Fruit fly (Drosophila melanogaster) whole organism, embryonic: ENCODE data around the gene Polr2I.

Source experiments
- Atf-2 ChIP-seq: fragments of 200-800 bp; sonication (Bioruptor generic); optimal IDR thresholded peaks from 2 replicates; lab custom pipeline; 2016; ENCODE audit warnings: missing biosample characterization, missing genetic modification characterization
- B-H1 ChIP-seq: fragments of 200-800 bp; sonication (Bioruptor generic); IDR thresholded peaks from 3 replicates; pipeline ENCODE4 v1.3.6; 2022; ENCODE audit warnings: missing biosample characterization, missing genetic modification characterization
- CG10274 ChIP-seq: fragments of 200-800 bp; sonication (Bioruptor generic); optimal IDR thresholded peaks from 3 replicates; lab custom pipeline; 2017; ENCODE audit warnings: missing biosample characterization, mild to moderate bottlenecking, missing genetic modification characterization
- CG10654 ChIP-seq: fragments of 200-800 bp; sonication (Bioruptor generic); optimal IDR thresholded peaks from 2 replicates; lab custom pipeline; 2016; ENCODE audit warnings: missing biosample characterization, missing genetic modification characterization
- CG13424 ChIP-seq: fragments of 200-800 bp; sonication (Bioruptor generic); optimal IDR thresholded peaks from 2 replicates; lab custom pipeline; 2019; ENCODE audit warnings: missing biosample characterization, mild to moderate bottlenecking, missing genetic modification characterization, moderate library complexity
- CG15073 ChIP-seq: fragments of 200-800 bp; sonication (Bioruptor generic); optimal IDR thresholded peaks from 2 replicates; lab custom pipeline; 2016; ENCODE audit warnings: missing biosample characterization, missing genetic modification characterization
- CG17612 ChIP-seq: fragments of 200-800 bp; sonication (Bioruptor generic); IDR thresholded peaks from 2 replicates; pipeline ENCODE4 v1.3.6; 2022; ENCODE audit warnings: missing biosample characterization, missing genetic modification characterization
- CG2116 ChIP-seq: fragments of 200-800 bp; sonication (Bioruptor generic); optimal IDR thresholded peaks from 3 replicates; lab custom pipeline; 2018; ENCODE audit warnings: missing biosample characterization, mild to moderate bottlenecking, missing genetic modification characterization
- CG2875 ChIP-seq: fragments of 200-800 bp; sonication (Bioruptor generic); optimal IDR thresholded peaks from 2 replicates; lab custom pipeline; 2017; ENCODE audit warnings: missing biosample characterization, mild to moderate bottlenecking, missing genetic modification characterization, missing genetic modification reagents
- CG30020 ChIP-seq: fragments of 200-800 bp; optimal IDR thresholded peaks from 2 replicates; lab custom pipeline; 2019; ENCODE audit warnings: missing biosample characterization, mild to moderate bottlenecking, missing genetic modification characterization, moderate library complexity
- CG3163 ChIP-seq: fragments of 200-800 bp; sonication (Bioruptor generic); optimal IDR thresholded peaks from 3 replicates; lab custom pipeline; 2016; ENCODE audit warnings: missing biosample characterization, missing genetic modification characterization
- CG32767 ChIP-seq: fragments of 200-800 bp; sonication (Bioruptor generic); IDR thresholded peaks from 2 replicates; pipeline ENCODE4 v1.3.6; 2022; ENCODE audit warnings: missing biosample characterization, missing genetic modification characterization
- CG4328 ChIP-seq: fragments of 200-800 bp; sonication (Bioruptor generic); optimal IDR thresholded peaks from 3 replicates; lab custom pipeline; 2017; ENCODE audit warnings: missing biosample characterization, missing genetic modification reagents, missing genetic modification characterization
- CG4404 ChIP-seq: fragments of 200-800 bp; sonication (Bioruptor generic); IDR thresholded peaks from 2 replicates; pipeline ENCODE4 v1.3.6; 2022; ENCODE audit warnings: missing biosample characterization, missing genetic modification characterization
- CG6854 ChIP-seq: fragments of 200-800 bp; sonication (Bioruptor generic); optimal IDR thresholded peaks from 3 replicates; lab custom pipeline; 2017; ENCODE audit warnings: missing biosample characterization, mild to moderate bottlenecking, missing genetic modification characterization
- CG8944 ChIP-seq: fragments of 200-800 bp; sonication (Bioruptor generic); optimal IDR thresholded peaks from 3 replicates; lab custom pipeline; 2016; ENCODE audit warnings: missing biosample characterization, missing genetic modification characterization
- Camta ChIP-seq: fragments of 200-800 bp; sonication (Bioruptor generic); optimal IDR thresholded peaks from 2 replicates; lab custom pipeline; 2016; ENCODE audit warnings: missing biosample characterization, missing genetic modification characterization
- CoRest ChIP-seq: fragments of 200-800 bp; sonication (Bioruptor generic); optimal IDR thresholded peaks from 3 replicates; lab custom pipeline; 2018; ENCODE audit warnings: missing biosample characterization, mild to moderate bottlenecking, missing genetic modification characterization, moderate library complexity
- Dbx ChIP-seq: fragments of 200-800 bp; sonication (Bioruptor generic); IDR thresholded peaks from 3 replicates; pipeline ENCODE4 v1.3.6; 2022; ENCODE audit warnings: missing biosample characterization, missing genetic modification characterization
- Ets97D ChIP-seq: fragments of 200-800 bp; sonication (Bioruptor generic); optimal IDR thresholded peaks from 3 replicates; lab custom pipeline; 2016; ENCODE audit warnings: missing biosample characterization, missing genetic modification characterization
- Fer3 ChIP-seq: fragments of 200-800 bp; sonication (Bioruptor generic); optimal IDR thresholded peaks from 2 replicates; lab custom pipeline; 2018; ENCODE audit warnings: missing biosample characterization, mild to moderate bottlenecking, missing genetic modification characterization, moderate library complexity
- Gsc ChIP-seq: fragments of 200-800 bp; sonication (Bioruptor generic); IDR thresholded peaks from 2 replicates; pipeline ENCODE4 v1.3.6; 2022; ENCODE audit warnings: missing biosample characterization, missing genetic modification characterization
- Lpt ChIP-seq: fragments of >200 bp; optimal IDR thresholded peaks from 2 replicates; lab custom pipeline; 2018; ENCODE audit warnings: missing biosample characterization, missing genetic modification characterization
- Med ChIP-seq: fragments of 200-800 bp; sonication (Bioruptor generic); peaks from one replicate; lab custom pipeline; 2016; ENCODE audit warnings: missing biosample characterization, missing genetic modification characterization, mild to moderate bottlenecking, inconsistent platforms, moderate library complexity
- Mrtf ChIP-seq: fragments of 200-800 bp; sonication (Bioruptor generic); IDR thresholded peaks from 3 replicates; pipeline ENCODE4 v1.3.6; 2022; ENCODE audit warnings: missing biosample characterization, missing genetic modification characterization
- Nf-YA ChIP-seq: fragments of 200-800 bp; sonication (Bioruptor generic); IDR thresholded peaks from 2 replicates; pipeline ENCODE4 v1.3.6; 2022; ENCODE audit warnings: missing biosample characterization, missing genetic modification characterization
- Pdp1 ChIP-seq, 2 experiments: fragments of 200-800 bp; sonication (Bioruptor generic); optimal IDR thresholded peaks; 3 replicates each; lab custom pipeline; 2016; ENCODE audit warnings: missing biosample characterization in 2 of 2, missing genetic modification characterization in 2 of 2, mild to moderate bottlenecking in 1 of 2, moderate library complexity in 1 of 2
- Scr ChIP-seq: fragments of 200-800 bp; sonication (Bioruptor generic); IDR thresholded peaks from 2 replicates; pipeline ENCODE4 v1.3.6; 2022; ENCODE audit warnings: missing biosample characterization, missing genetic modification characterization; ENCODE audit not compliant: partially characterized antibody
- Side ChIP-seq: fragments of 200-800 bp; sonication (Bioruptor generic); optimal IDR thresholded peaks from 2 replicates; lab custom pipeline; 2016; ENCODE audit warnings: missing biosample characterization, missing genetic modification characterization
- Taf1 ChIP-seq: fragments of 200-800 bp; sonication (Bioruptor generic); IDR thresholded peaks from 2 replicates; pipeline ENCODE4 v1.3.6; 2022; ENCODE audit warnings: missing biosample characterization, missing genetic modification characterization
- Tbp ChIP-seq: fragments of >200 bp; optimal IDR thresholded peaks from 2 replicates; lab custom pipeline; 2018; ENCODE audit warnings: missing biosample characterization, missing genetic modification characterization
- Xbp1 ChIP-seq: fragments of 200-800 bp; sonication (Bioruptor generic); optimal IDR thresholded peaks from 3 replicates; lab custom pipeline; 2016; ENCODE audit warnings: missing biosample characterization, mild to moderate bottlenecking, missing genetic modification characterization
- YL-1 ChIP-seq: fragments of 200-800 bp; sonication (Bioruptor generic); optimal IDR thresholded peaks from 3 replicates; lab custom pipeline; 2017; ENCODE audit warnings: missing biosample characterization, mild to moderate bottlenecking, missing genetic modification characterization
- amos ChIP-seq: fragments of 200-800 bp; sonication (Bioruptor generic); IDR thresholded peaks from 2 replicates; pipeline ENCODE4 v1.3.6; 2022; ENCODE audit warnings: missing biosample characterization, missing genetic modification characterization; ENCODE audit not compliant: partially characterized antibody
- ara ChIP-seq: fragments of 200-800 bp; sonication (Bioruptor generic); IDR thresholded peaks from 2 replicates; pipeline ENCODE4 v1.3.6; 2022; ENCODE audit warnings: missing biosample characterization, missing genetic modification characterization
- ato ChIP-seq: fragments of 200-800 bp; sonication (Bioruptor generic); IDR thresholded peaks from 2 replicates; pipeline ENCODE4 v1.3.6; 2022; ENCODE audit warnings: missing biosample characterization, missing genetic modification characterization; ENCODE audit not compliant: partially characterized antibody
- az2 ChIP-seq: fragments of 200-800 bp; sonication (Bioruptor generic); optimal IDR thresholded peaks from 3 replicates; lab custom pipeline; 2016; ENCODE audit warnings: missing biosample characterization, missing genetic modification characterization
- chn ChIP-seq: fragments of 200-800 bp; sonication (Bioruptor generic); optimal IDR thresholded peaks from 2 replicates; lab custom pipeline; 2016; ENCODE audit warnings: missing biosample characterization, missing genetic modification characterization
- dimm ChIP-seq: fragments of 200-800 bp; sonication (Bioruptor generic); IDR thresholded peaks from 2 replicates; pipeline ENCODE4 v1.3.6; 2022; ENCODE audit warnings: missing biosample characterization, missing genetic modification characterization
- disco-r ChIP-seq: fragments of 200-800 bp; sonication (Bioruptor generic); optimal IDR thresholded peaks from 2 replicates; lab custom pipeline; 2016; ENCODE audit warnings: missing biosample characterization, missing genetic modification characterization
- esg ChIP-seq: fragments of 200-800 bp; sonication (Bioruptor generic); conservative IDR thresholded peaks from 2 replicates; pipeline ENCODE4 v1.3.6; 2022; ENCODE audit warnings: missing biosample characterization, missing genetic modification characterization
- gcm ChIP-seq: fragments of 200-800 bp; sonication (Bioruptor generic); optimal IDR thresholded peaks from 2 replicates; lab custom pipeline; 2019; ENCODE audit warnings: missing biosample characterization, mild to moderate bottlenecking, missing genetic modification characterization, moderate library complexity
- gem ChIP-seq: fragments of 200-800 bp; sonication (Bioruptor generic); optimal IDR thresholded peaks from 2 replicates; lab custom pipeline; 2019; ENCODE audit warnings: missing biosample characterization, mild to moderate bottlenecking, missing genetic modification characterization, moderate library complexity
- gt ChIP-seq: fragments of 200-800 bp; sonication (Bioruptor generic); IDR thresholded peaks from 2 replicates; pipeline ENCODE4 v1.3.6; 2022; ENCODE audit warnings: missing biosample characterization, missing genetic modification characterization
- nau ChIP-seq: fragments of 200-800 bp; sonication (Bioruptor generic); optimal IDR thresholded peaks from 3 replicates; lab custom pipeline; 2017; ENCODE audit warnings: missing biosample characterization, mild to moderate bottlenecking, missing genetic modification characterization, missing genetic modification reagents
- p53 ChIP-seq: fragments of 200-800 bp; sonication (Bioruptor generic); optimal IDR thresholded peaks from 2 replicates; lab custom pipeline; 2016; ENCODE audit warnings: missing biosample characterization, missing genetic modification characterization
- ranshi ChIP-seq: fragments of 200-800 bp; sonication (Bioruptor generic); IDR thresholded peaks from 2 replicates; pipeline ENCODE4 v1.3.6; 2022; ENCODE audit warnings: missing biosample characterization, missing genetic modification characterization
- ro ChIP-seq: fragments of 200-800 bp; sonication (Bioruptor generic); IDR thresholded peaks from 2 replicates; pipeline ENCODE4 v1.3.6; 2022; ENCODE audit warnings: missing biosample characterization, missing genetic modification characterization
- sens-2 ChIP-seq: fragments of 200-800 bp; sonication (Bioruptor generic); IDR thresholded peaks from 2 replicates; pipeline ENCODE4 v1.3.6; 2022; ENCODE audit warnings: missing biosample characterization, missing genetic modification characterization
- sim ChIP-seq: fragments of 200-800 bp; sonication (Bioruptor generic); IDR thresholded peaks from 2 replicates; pipeline ENCODE4 v1.3.6; 2022; ENCODE audit warnings: missing biosample characterization, missing genetic modification characterization
- sima ChIP-seq: fragments of 200-800 bp; sonication (Bioruptor generic); optimal IDR thresholded peaks from 2 replicates; lab custom pipeline; 2016; ENCODE audit warnings: missing biosample characterization, missing genetic modification characterization
- sug ChIP-seq: fragments of 200-800 bp; optimal IDR thresholded peaks from 2 replicates; lab custom pipeline; 2019; ENCODE audit warnings: missing biosample characterization, mild to moderate bottlenecking, missing genetic modification characterization, moderate library complexity

Polr2I gene

DNA sequence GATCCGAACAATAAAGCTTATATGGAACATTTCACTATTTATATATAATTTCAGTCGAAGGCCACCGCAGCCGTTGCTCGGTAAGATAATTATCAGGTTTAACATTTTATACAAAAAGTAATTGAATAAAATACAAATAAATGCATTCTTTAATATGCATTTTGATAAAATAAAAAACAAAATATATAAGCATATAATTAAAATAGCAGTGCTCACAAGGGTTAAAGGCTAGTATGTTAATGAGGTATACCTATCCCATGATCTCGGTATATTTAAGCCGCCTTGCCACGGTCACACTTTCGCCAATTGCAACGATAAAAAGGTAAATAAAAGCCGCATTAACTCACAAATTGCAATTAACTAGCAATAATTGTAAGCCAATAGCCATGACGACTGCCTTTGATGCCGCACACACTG, at the start of gene Polr2I (continued):
- no peak for TF ChIP-seq chn (GFP tag; lab: Kevin White, UChicago)
- no peak for TF ChIP-seq YL-1 (GFP tag; lab: Kevin White, UChicago)
- TF ChIP-seq CG17612, result no peak
- TF ChIP-seq gem (tag; lab: Kevin White, UChicago), result no peak
- TF ChIP-seq p53 (GFP tag; lab: Kevin White, UChicago), result no peak
- TF ChIP-seq ro (GFP tag; lab: Robert Waterston, UW), result no peak
- no peak for TF ChIP-seq Scr
- no peak for TF ChIP-seq sim (GFP tag; lab: Robert Waterston, UW)
- no peak for TF ChIP-seq Atf-2 (GFP tag; lab: Kevin White, UChicago)
- TF ChIP-seq amos (GFP tag; lab: Robert Waterston, UW), result no peak
- no peak for TF ChIP-seq Lpt (GFP tag; lab: Kevin White, UChicago)
- TF ChIP-seq CG6854, result no peak
- TF ChIP-seq Tbp (GFP tag; lab: Kevin White, UChicago), result no peak
- TF ChIP-seq Taf1 (GFP tag; lab: Robert Waterston, UW), result no peak
- TF ChIP-seq Pdp1 (GFP tag; optimal IDR thresholded peaks at IDR 0.05; lab: Kevin White, UChicago), result no peak
- TF ChIP-seq Nf-YA, result no peak
- TF ChIP-seq CG30020, result peak; percentile 29
- no peak for TF ChIP-seq CG4328 (GFP tag; lab: Kevin White, UChicago)
- TF ChIP-seq CG2116 (GFP tag; lab: Kevin White, UChicago), result peak; percentile 31
- TF ChIP-seq CG3163 (GFP tag; lab: Kevin White, UChicago), result no peak
- no peak for TF ChIP-seq Camta
- no peak for TF ChIP-seq Med
- TF ChIP-seq disco-r (GFP tag; lab: Kevin White, UChicago), result no peak
- TF ChIP-seq sima (GFP tag; lab: Kevin White, UChicago), result no peak
- TF ChIP-seq Gsc (GFP tag; lab: Robert Waterston, UW), result no peak
- TF ChIP-seq CG15073, result no peak
- no peak for TF ChIP-seq dimm (GFP tag; lab: Robert Waterston, UW)
- TF ChIP-seq ara (GFP tag; lab: Robert Waterston, UW), result no peak
- peak; percentile 10 for TF ChIP-seq Fer3
- no peak for TF ChIP-seq ato (GFP tag; lab: Robert Waterston, UW)
- TF ChIP-seq Ets97D, result no peak
- no peak for TF ChIP-seq sens-2 (GFP tag; lab: Robert Waterston, UW)
- no peak for TF ChIP-seq gt (GFP tag; lab: Robert Waterston, UW)
- TF ChIP-seq CG32767 (GFP tag; lab: Robert Waterston, UW), result no peak
- no peak for TF ChIP-seq gcm
- TF ChIP-seq Mrtf, result no peak
- TF ChIP-seq Side, result no peak
- TF ChIP-seq sug (tag; lab: Kevin White, UChicago), result peak; percentile 34
- TF ChIP-seq esg (GFP tag; lab: Robert Waterston, UW), result 0 out of 2 replicates have a peak, but pooled peaks have one; percentile 6
- 0 out of 3 replicates have a peak, but pooled peaks have one; percentile 13 for TF ChIP-seq Dbx
- TF ChIP-seq CG4404 (GFP tag; lab: Robert Waterston, UW), result 0 out of 2 replicates have a peak, but pooled peaks have one; percentile 14
- TF ChIP-seq Xbp1 (GFP tag; lab: Kevin White, UChicago), result peak; percentile 53
- peak; percentile 23 for TF ChIP-seq CG10654
- peak; percentile 42; the same call in 1 of the 2 replicates for TF ChIP-seq ranshi (GFP tag; lab: Robert Waterston, UW)
- TF ChIP-seq CoRest (tag; lab: Kevin White, UChicago), result peak; percentile 75
- TF ChIP-seq CG13424 (tag; lab: Kevin White, UChicago), result peak; percentile 45
- no peak for TF ChIP-seq nau (GFP tag; lab: Kevin White, UChicago)
- no peak for TF ChIP-seq CG10274 (GFP tag; lab: Kevin White, UChicago)
- TF ChIP-seq CG8944 (GFP tag; lab: Kevin White, UChicago), result no peak
- TF ChIP-seq CG2875, result no peak
- TF ChIP-seq B-H1 (GFP tag; lab: Robert Waterston, UW), result no peak
- peak; percentile 37 for TF ChIP-seq az2 (GFP tag; lab: Kevin White, UChicago)
